Worm (Caenorhabditis elegans): ENCODE results near the gene srh-98.

Gene srh-98

DNA sequence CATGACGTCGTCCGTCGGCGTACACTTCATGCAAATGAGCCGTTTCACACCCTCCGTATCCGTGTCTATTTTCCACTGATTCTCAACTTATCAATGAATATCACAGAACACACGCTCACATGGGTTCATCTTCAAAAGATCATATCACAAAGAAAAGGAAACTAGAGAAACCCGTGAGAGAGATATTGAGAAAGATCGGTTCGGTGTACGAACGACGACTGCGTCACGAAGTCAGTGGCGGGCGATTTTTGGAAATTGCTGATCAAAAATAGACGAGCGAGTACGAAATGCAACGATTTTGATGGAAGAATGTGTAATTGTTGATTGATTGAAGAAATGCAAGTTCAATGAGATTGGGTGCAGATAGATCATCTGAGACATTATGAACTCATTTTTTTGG, 22.2 kb downstream of the srh-98 start:
- TF ChIP-seq nhr-25 (tag; optimal IDR thresholded peaks at IDR 0.05): peak; percentile 45
- TF ChIP-seq nhr-21 (tag; optimal IDR thresholded peaks at IDR 0.05): peak; percentile 81
- TF ChIP-seq blmp-1 (tag; optimal IDR thresholded peaks at IDR 0.05; ENCODE audit: insufficient read depth): peak; percentile 49
- TF ChIP-seq ceh-16 (tag; optimal IDR thresholded peaks at IDR 0.05): no peak
- TF ChIP-seq Y55F3AM.14 (GFP tag; optimal IDR thresholded peaks at IDR 0.05): peak; percentile 14
- TF ChIP-seq F13H6.1 (tag; optimal IDR thresholded peaks at IDR 0.05): no peak
- TF ChIP-seq mdl-1 (tag; optimal IDR thresholded peaks at IDR 0.05): peak in 1 of 2 experiments; percentile 3
- TF ChIP-seq crh-2 (tag; optimal IDR thresholded peaks at IDR 0.05): peak; percentile 5
- peak; percentile 0 for TF ChIP-seq egl-27 (tag; optimal IDR thresholded peaks at IDR 0.05)
- peak; percentile 36 for TF ChIP-seq sma-3 (GFP tag; optimal IDR thresholded peaks at IDR 0.05)
- no peak for TF ChIP-seq nhr-23 (tag; optimal IDR thresholded peaks at IDR 0.05)
- TF ChIP-seq sma-9 (GFP tag; optimal IDR thresholded peaks at IDR 0.05): peak; percentile 91
- TF ChIP-seq sma-9 (tag; optimal IDR thresholded peaks at IDR 0.05): no peak
- TF ChIP-seq gmeb-1 (tag; optimal IDR thresholded peaks at IDR 0.05): peak; percentile 27
- TF ChIP-seq unc-55 (GFP tag; optimal IDR thresholded peaks at IDR 0.05): no peak

- no peak for TF ChIP-seq ztf-1 (GFP tag; conservative IDR thresholded peaks at IDR 0.05)
- no peak for TF ChIP-seq mdl-1 (tag; optimal IDR thresholded peaks at IDR 0.05)
- no peak for TF ChIP-seq C34F6.9 (tag; optimal IDR thresholded peaks at IDR 0.05)
- TF ChIP-seq sma-9 (GFP tag; optimal IDR thresholded peaks at IDR 0.05): peak; percentile 76
- no peak for TF ChIP-seq sma-9 (tag; optimal IDR thresholded peaks at IDR 0.05)
- TF ChIP-seq crh-2 (tag; optimal IDR thresholded peaks at IDR 0.05): no peak
- TF ChIP-seq peb-1 (tag; optimal IDR thresholded peaks at IDR 0.05): no peak
- no peak for TF ChIP-seq unc-55 (GFP tag; optimal IDR thresholded peaks at IDR 0.05)
- TF ChIP-seq ztf-11 (tag; optimal IDR thresholded peaks at IDR 0.05): no peak
- TF ChIP-seq egl-27 (tag; optimal IDR thresholded peaks at IDR 0.05): no peak
- no peak for TF ChIP-seq Y55F3AM.14 (GFP tag; optimal IDR thresholded peaks at IDR 0.05)
- TF ChIP-seq elt-3 (tag; optimal IDR thresholded peaks at IDR 0.05): no peak
- TF ChIP-seq nhr-21 (tag; optimal IDR thresholded peaks at IDR 0.05): peak; percentile 61
- no peak for TF ChIP-seq nhr-6 (tag; optimal IDR thresholded peaks at IDR 0.05)
These were observed 23.8 kb downstream of the srh-98 start for ce11 chrV:16211713-16212112.

- no peak for TF ChIP-seq nhr-6 (tag; optimal IDR thresholded peaks at IDR 0.05)
- no peak for TF ChIP-seq ztf-11 (tag; optimal IDR thresholded peaks at IDR 0.05)
- TF ChIP-seq dmd-4 (tag; optimal IDR thresholded peaks at IDR 0.05): no peak
- no peak for TF ChIP-seq nhr-237 (tag; optimal IDR thresholded peaks at IDR 0.05)
These were observed 25.1 kb downstream of the srh-98 start, which contains the start of gene F11A5.16 for ce11 chrV:16210257-16211002. Gene F11A5.16 (plus strand): TSS chrV:16210952.

DNA sequence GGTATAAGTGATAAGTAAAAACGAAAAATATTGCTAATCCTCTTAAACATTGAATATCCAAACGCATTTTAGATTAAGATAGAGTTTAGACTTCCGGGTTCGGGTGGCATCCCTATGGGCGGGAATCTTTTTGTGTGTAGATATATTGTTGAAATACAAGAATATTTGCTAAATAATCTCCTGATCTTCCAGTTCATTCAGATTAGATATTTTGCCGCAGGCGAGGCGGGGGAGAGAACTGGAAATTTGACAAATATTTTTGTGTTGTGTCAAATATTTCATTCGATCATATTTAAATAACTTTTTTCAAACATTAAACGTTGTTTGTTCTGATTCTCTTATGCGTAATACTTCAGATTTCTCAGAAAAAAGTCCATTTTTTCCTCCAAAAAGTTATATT, 25.7 kb downstream of the srh-98 start, which contains the start of gene oac-15:
TSS of gene oac-15 (minus strand) at position 101 of the 400 bp plus-strand sequence.
- TF ChIP-seq unc-62 (GFP tag; optimal IDR thresholded peaks at IDR 0.05) (no peak), sma-3 (GFP tag; optimal IDR thresholded peaks at IDR 0.05) (no peak), skn-1 (tag; optimal IDR thresholded peaks at IDR 0.05) (no peak), lsy-2 (tag; optimal IDR thresholded peaks at IDR 0.05) (no peak), fos-1 (tag; optimal IDR thresholded peaks at IDR 0.05) (no peak), Y55F3AM.14 (GFP tag; optimal IDR thresholded peaks at IDR 0.05) (no peak), nhr-21 (tag; optimal IDR thresholded peaks at IDR 0.05) (no peak), nhr-77 (tag; optimal IDR thresholded peaks at IDR 0.05) (no peak), unc-55 (GFP tag; optimal IDR thresholded peaks at IDR 0.05) (no peak), elt-1 (tag; optimal IDR thresholded peaks at IDR 0.05) (no peak)

DNA sequence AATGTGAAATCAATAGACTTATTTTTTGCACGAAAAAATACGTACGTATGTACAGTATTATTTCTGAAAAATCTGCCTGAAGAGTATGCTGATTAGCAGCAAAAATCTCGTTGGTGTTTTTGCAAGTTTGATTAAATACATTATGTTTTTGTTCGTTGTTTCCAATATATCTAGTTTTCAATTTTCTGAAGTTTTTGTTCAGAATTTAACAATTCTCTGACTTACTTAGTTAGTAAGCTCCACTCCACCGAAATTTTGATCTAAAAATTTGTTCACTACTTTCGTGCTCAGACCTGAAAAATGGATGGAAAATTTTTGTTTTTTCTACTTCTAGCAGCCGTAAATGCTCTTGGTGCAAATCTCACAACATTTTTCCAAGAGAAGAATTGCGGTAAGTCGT, 30.7 kb downstream of the srh-98 start, which contains the start of gene irld-26:
TSS of gene irld-26 (plus strand) at position 301 of the 400 bp plus-strand sequence.
- TF ChIP-seq ceh-82 (tag; optimal IDR thresholded peaks at IDR 0.05) (no peak), sem-4 (tag; optimal IDR thresholded peaks at IDR 0.05) (no peak), ztf-11 (tag; optimal IDR thresholded peaks at IDR 0.05) (no peak), C34F6.9 (tag; optimal IDR thresholded peaks at IDR 0.05) (no peak), nhr-10 (tag; optimal IDR thresholded peaks at IDR 0.05) (no peak)
